Worm (Caenorhabditis elegans) whole organism, late embryonic: ENCODE results near the gene cex-1.

Source experiments
- F13H6.1 ChIP-seq: sonication (generic microtip); optimal IDR thresholded peaks from 2 replicates; lab custom pipeline; 2016; ENCODE audit warnings: missing genetic modification characterization, missing compliant biosample characterization
- K02D7.2 ChIP-seq: sonication (generic microtip); optimal IDR thresholded peaks from 2 replicates; lab custom pipeline; 2017; ENCODE audit warnings: mild to moderate bottlenecking, missing genetic modification characterization, missing compliant biosample characterization
- ahr-1 ChIP-seq: sonication (generic microtip); optimal IDR thresholded peaks from 2 replicates; lab custom pipeline; 2016; ENCODE audit warnings: missing genetic modification characterization, missing compliant biosample characterization
- ceh-14 ChIP-seq: sonication (generic microtip); optimal IDR thresholded peaks from 2 replicates; lab custom pipeline; 2016; ENCODE audit warnings: missing genotype, missing genetic modification characterization, missing compliant biosample characterization
- ceh-18 ChIP-seq: sonication (generic microtip); optimal IDR thresholded peaks from 2 replicates; lab custom pipeline; 2016; ENCODE audit warnings: missing genetic modification characterization, missing compliant biosample characterization
- ceh-19 ChIP-seq: fragments of 200-800 bp; sonication (Bioruptor generic); optimal IDR thresholded peaks from 2 replicates; lab custom pipeline; 2018; ENCODE audit warnings: mild to moderate bottlenecking, missing genetic modification characterization, missing compliant biosample characterization
- ceh-2 ChIP-seq: sonication (generic microtip); optimal IDR thresholded peaks from 2 replicates; lab custom pipeline; 2016; ENCODE audit warnings: missing genotype, missing genetic modification characterization, missing compliant biosample characterization
- ceh-30 ChIP-seq: fragments of 150-350 bp; optimal IDR thresholded peaks from 2 replicates; lab custom pipeline; 2014; ENCODE audit warnings: missing biosample characterization, missing genetic modification characterization
- ceh-31 ChIP-seq: sonication (generic microtip); optimal IDR thresholded peaks from 2 replicates; lab custom pipeline; 2016; ENCODE audit warnings: missing genetic modification characterization, missing compliant biosample characterization
- ceh-6 ChIP-seq: fragments of 200-800 bp; sonication (Bioruptor generic); optimal IDR thresholded peaks from 2 replicates; lab custom pipeline; 2018; ENCODE audit warnings: mild to moderate bottlenecking, missing genetic modification characterization, missing compliant biosample characterization
- ceh-9 ChIP-seq: sonication (generic microtip); optimal IDR thresholded peaks from 2 replicates; lab custom pipeline; 2016; ENCODE audit warnings: mild to moderate bottlenecking, missing genetic modification characterization, inconsistent platforms, missing compliant biosample characterization
- eyg-1 ChIP-seq: sonication (generic microtip); optimal IDR thresholded peaks from 2 replicates; lab custom pipeline; 2016; ENCODE audit warnings: missing genotype, missing genetic modification characterization, missing compliant biosample characterization
- fkh-10 ChIP-seq: fragments of 150-350 bp; optimal IDR thresholded peaks from 2 replicates; lab custom pipeline; 2014; ENCODE audit warnings: missing biosample characterization, missing genetic modification reagents, missing genetic modification characterization
- fkh-6 ChIP-seq: sonication (generic microtip); optimal IDR thresholded peaks from 2 replicates; lab custom pipeline; 2016; ENCODE audit warnings: missing genetic modification characterization, missing compliant biosample characterization
- gmeb-2 ChIP-seq: sonication (generic microtip); optimal IDR thresholded peaks from 2 replicates; lab custom pipeline; 2016; ENCODE audit warnings: missing genetic modification characterization, inconsistent platforms, missing compliant biosample characterization
- hlh-15 ChIP-seq: sonication (generic microtip); optimal IDR thresholded peaks from 2 replicates; lab custom pipeline; 2016; ENCODE audit warnings: missing genetic modification characterization, missing compliant biosample characterization
- hlh-30 ChIP-seq: sonication (generic microtip); optimal IDR thresholded peaks from 2 replicates; lab custom pipeline; 2017; ENCODE audit warnings: antibody characterized with exemption, missing genetic modification characterization, missing compliant biosample characterization; ENCODE audit not compliant: insufficient read depth
- hlh-6 ChIP-seq: sonication (generic microtip); optimal IDR thresholded peaks from 2 replicates; lab custom pipeline; 2016; ENCODE audit warnings: missing genotype, missing genetic modification characterization, missing compliant biosample characterization
- lim-6 ChIP-seq: sonication (generic microtip); optimal IDR thresholded peaks from 2 replicates; lab custom pipeline; 2016; ENCODE audit warnings: missing genetic modification characterization, missing compliant biosample characterization
- madf-2 ChIP-seq: sonication (generic microtip); optimal IDR thresholded peaks from 2 replicates; lab custom pipeline; 2017; ENCODE audit warnings: missing genetic modification characterization, missing compliant biosample characterization
- mec-3 ChIP-seq: sonication (generic microtip); optimal IDR thresholded peaks from 2 replicates; lab custom pipeline; 2016; ENCODE audit warnings: borderline replicate concordance, missing genetic modification characterization, missing compliant biosample characterization
- nfya-1 ChIP-seq: sonication (generic microtip); optimal IDR thresholded peaks from 2 replicates; lab custom pipeline; 2017; ENCODE audit warnings: missing genetic modification characterization, mild to moderate bottlenecking, missing compliant biosample characterization, antibody characterized with exemption, moderate library complexity
- nhr-11 ChIP-seq: fragments of 150-350 bp; optimal IDR thresholded peaks from 2 replicates; lab custom pipeline; 2014; ENCODE audit warnings: missing biosample characterization, missing genetic modification characterization
- npax-4 ChIP-seq: sonication (generic microtip); optimal IDR thresholded peaks from 2 replicates; lab custom pipeline; 2016; ENCODE audit warnings: missing genetic modification characterization, missing compliant biosample characterization
- odd-2 ChIP-seq: sonication (generic microtip); optimal IDR thresholded peaks from 2 replicates; lab custom pipeline; 2017; ENCODE audit warnings: antibody characterized with exemption, mild to moderate bottlenecking, missing genetic modification characterization, missing compliant biosample characterization
- pag-3 ChIP-seq: sonication (generic microtip); optimal IDR thresholded peaks from 2 replicates; lab custom pipeline; 2016; ENCODE audit warnings: missing compliant biosample characterization, missing genetic modification characterization, borderline replicate concordance
- pat-9 ChIP-seq: fragments of 200-800 bp; sonication (Bioruptor generic); optimal IDR thresholded peaks from 2 replicates; lab custom pipeline; 2018; ENCODE audit warnings: mild to moderate bottlenecking, missing genetic modification characterization, moderate library complexity, missing compliant biosample characterization
- pax-1 ChIP-seq: fragments of 150-350 bp; optimal IDR thresholded peaks from 2 replicates; lab custom pipeline; 2014; ENCODE audit warnings: missing biosample characterization, missing genetic modification characterization
- pqm-1 ChIP-seq: sonication (generic microtip); optimal IDR thresholded peaks from 2 replicates; lab custom pipeline; 2016; ENCODE audit warnings: missing genetic modification characterization, missing compliant biosample characterization
- pros-1 ChIP-seq: fragments of 150-350 bp; optimal IDR thresholded peaks from 2 replicates; lab custom pipeline; 2014; ENCODE audit warnings: missing biosample characterization, missing genetic modification reagents, missing genetic modification characterization
- ref-2 ChIP-seq: sonication (generic microtip); optimal IDR thresholded peaks from 2 replicates; lab custom pipeline; 2016; ENCODE audit warnings: missing genetic modification characterization, missing compliant biosample characterization
- sdc-2 ChIP-seq: sonication (generic microtip); optimal IDR thresholded peaks from 2 replicates; lab custom pipeline; 2016; ENCODE audit warnings: missing genotype, missing genetic modification characterization, missing compliant biosample characterization
- ttx-3 ChIP-seq: sonication (generic microtip); optimal IDR thresholded peaks from 2 replicates; lab custom pipeline; 2016; ENCODE audit warnings: missing genetic modification reagents, missing genetic modification characterization, missing compliant biosample characterization
- unc-3 ChIP-seq, 2 experiments: fragments of 200-800 bp in 1 of 2; sonication (Bioruptor generic) in 1 of 2; sonication (generic microtip) in 1 of 2; conservative IDR thresholded peaks in 1 of 2; optimal IDR thresholded peaks in 1 of 2; 2 replicates each; pipeline versions ENCODE4 v1.3.6 to Lab custom; 2016 to 2022; ENCODE audit warnings: missing compliant biosample characterization in 2 of 2, missing genetic modification characterization in 2 of 2, missing genetic modification reagents in 1 of 2
- unc-42 ChIP-seq: sonication (generic microtip); optimal IDR thresholded peaks from 2 replicates; lab custom pipeline; 2016; ENCODE audit warnings: missing genotype, missing genetic modification characterization, missing compliant biosample characterization
- unc-86 ChIP-seq: sonication (generic microtip); optimal IDR thresholded peaks from 2 replicates; lab custom pipeline; 2016; ENCODE audit warnings: missing genetic modification characterization, missing compliant biosample characterization
- ztf-16 ChIP-seq: sonication (generic microtip); optimal IDR thresholded peaks from 2 replicates; lab custom pipeline; 2017; ENCODE audit warnings: missing genetic modification characterization, missing compliant biosample characterization

Gene cex-1

ce11 chrII:5451278-5451677 is 3.8 kb downstream of the cex-1 start:
- TF ChIP-seq ref-2 (tag; lab: Kevin White, UChicago) (no peak), lim-6 (tag; lab: Kevin White, UChicago) (no peak), ceh-31 (tag; lab: Kevin White, UChicago) (no peak), K02D7.2 (tag; lab: Kevin White, UChicago) (no peak), ceh-9 (no peak), hlh-15 (tag; lab: Kevin White, UChicago) (no peak), ztf-16 (tag; lab: Kevin White, UChicago) (no peak), ceh-14 (tag; lab: Kevin White, UChicago) (no peak)
- TF ChIP-seq, all 69 proteins: peak for 0

DNA sequence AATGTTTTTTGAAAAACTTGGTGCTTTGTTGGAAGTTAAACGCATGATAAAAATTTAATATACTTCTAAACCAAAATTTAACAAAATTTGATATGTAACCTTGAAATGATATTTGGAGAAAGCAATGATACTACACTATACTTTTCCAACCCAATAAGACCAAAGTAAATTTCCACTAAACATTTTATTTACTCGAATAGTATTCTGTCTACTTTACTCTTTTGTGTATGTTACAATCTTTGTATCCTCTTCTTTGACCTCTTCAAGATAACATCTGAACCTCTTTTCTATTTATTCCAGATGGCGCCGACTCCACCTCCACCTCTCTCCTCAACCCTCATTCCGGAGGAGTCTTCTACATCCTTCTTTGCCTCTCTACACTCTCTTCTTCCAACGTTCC is 6.1 kb downstream of the cex-1 start, which contains the start of gene dhs-5:
dhs-5 (plus strand) TSS at position 301 of the 400 bp plus-strand sequence.
- TF ChIP-seq pros-1 (tag; lab: Kevin White, UChicago) (no peak), nfya-1 (tag; lab: Kevin White, UChicago) (no peak), pax-1 (no peak), nhr-11 (no peak), eyg-1 (tag; lab: Kevin White, UChicago) (no peak), pqm-1 (tag; lab: Kevin White, UChicago) (no peak)

ce11 chrII:5455650-5456355 is 8.3 kb downstream of the cex-1 start, which contains the start of gene daz-1:
TSS of gene daz-1 (plus strand) at chrII:5456305.
- no peak for TF ChIP-seq ahr-1 (tag; lab: Kevin White, UChicago)
- no peak for TF ChIP-seq fkh-10
- TF ChIP-seq odd-2 (tag; lab: Kevin White, UChicago) = no peak
- TF ChIP-seq fkh-6 (tag; lab: Kevin White, UChicago) = no peak
- no peak for TF ChIP-seq hlh-6 (tag; lab: Kevin White, UChicago)
- no peak for TF ChIP-seq pat-9
- no peak for TF ChIP-seq unc-42
- TF ChIP-seq npax-4 (tag; lab: Kevin White, UChicago) = no peak

DNA sequence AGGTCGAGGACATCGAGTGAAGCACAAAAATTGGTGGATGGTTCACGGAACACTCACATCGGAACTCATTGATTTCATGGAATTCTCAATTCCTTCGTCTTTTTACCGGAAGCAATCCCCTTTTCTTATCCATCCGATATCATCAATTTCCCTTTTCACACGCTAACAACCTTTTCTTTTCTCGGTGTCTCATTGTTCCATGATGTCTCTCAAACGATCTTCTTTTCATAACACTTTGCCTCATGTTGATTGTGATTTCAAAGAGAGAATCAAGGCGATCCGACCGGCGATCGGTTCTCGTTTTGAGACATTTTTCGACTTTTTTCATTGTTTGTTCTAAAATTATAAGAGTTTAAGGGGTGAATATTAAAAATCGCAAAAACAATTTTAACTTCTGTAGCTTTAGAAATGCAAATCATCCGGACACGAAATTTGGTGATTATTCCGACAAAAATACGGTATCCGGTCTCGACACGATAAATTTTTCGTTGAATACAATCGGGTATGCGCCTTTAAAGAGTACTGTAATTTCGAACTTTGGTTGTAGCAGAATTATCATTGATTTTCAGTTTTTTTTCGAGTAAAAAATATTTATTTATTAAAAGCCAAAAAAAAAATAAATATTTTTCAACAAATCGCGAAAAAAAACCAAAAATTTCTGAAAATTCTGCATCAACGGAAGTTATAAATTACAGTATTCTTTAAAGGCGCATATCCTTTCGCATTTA is 11.4 kb downstream of the cex-1 start:
- TF ChIP-seq ceh-18 (tag; lab: Kevin White, UChicago) (no peak), ceh-19 (GFP tag; lab: Kevin White, UChicago) (no peak), unc-42 (no peak), ceh-6 (GFP tag; lab: Kevin White, UChicago) (no peak), hlh-30 (no peak), ceh-30 (tag; lab: Kevin White, UChicago) (no peak), madf-2 (tag; lab: Kevin White, UChicago) (no peak), ttx-3 (tag; lab: Kevin White, UChicago) (no peak), K02D7.2 (tag; lab: Kevin White, UChicago) (no peak), mec-3 (no peak), ceh-2 (no peak), F13H6.1 (no peak), pag-3 (tag; lab: Kevin White, UChicago) (no peak), gmeb-2 (tag; lab: Kevin White, UChicago) (no peak), unc-86 (no peak), sdc-2 (tag; lab: Kevin White, UChicago) (no peak), unc-3 (GFP tag; conservative IDR thresholded peaks at IDR 0.05; lab: Robert Waterston, UW) (no peak), unc-3 (tag; optimal IDR thresholded peaks at IDR 0.05; lab: Kevin White, UChicago) (no peak)
